Fruit fly (Drosophila melanogaster): ENCODE results near the gene Takl1.

dm6 chr3R:20731331-20731730 is 41.1 kb downstream of the Takl1 start, which contains the start of gene CG31205:
- TF ChIP-seq CG7101 (tag; optimal IDR thresholded peaks at IDR 0.05) = no peak
- no peak for TF ChIP-seq cnc (optimal IDR thresholded peaks at IDR 0.05)
- TF ChIP-seq kay (GFP tag; ENCODE audit: borderline replicate concordance) = no peak
- no peak for TF ChIP-seq Hr96 (GFP tag; optimal IDR thresholded peaks at IDR 0.05)

Measured in whole organism, adult.